Worm (Caenorhabditis elegans) whole organism, early embryonic: Measurements from ENCODE around the gene str-226.

Experiments
- aly-1 ChIP-seq: sonication (generic microtip); optimal IDR thresholded peaks from 2 replicates; lab custom pipeline; 2016; ENCODE audit warnings: missing genetic modification characterization, missing compliant biosample characterization
- ama-1 ChIP-seq: fragments of 150-350 bp; optimal IDR thresholded peaks from 2 replicates; lab custom pipeline; 2014
- ceh-13 ChIP-seq: fragments of 200-800 bp; sonication (Bioruptor generic); optimal IDR thresholded peaks from 2 replicates; lab custom pipeline; 2018; ENCODE audit warnings: mild to moderate bottlenecking, missing genetic modification characterization, missing compliant biosample characterization
- ets-7 ChIP-seq: sonication (generic microtip); optimal IDR thresholded peaks from 2 replicates; lab custom pipeline; 2016; ENCODE audit warnings: missing genotype, missing genetic modification characterization, missing compliant biosample characterization
- hmbx-1 ChIP-seq: sonication (generic microtip); optimal IDR thresholded peaks from 2 replicates; lab custom pipeline; 2016; ENCODE audit warnings: mild to moderate bottlenecking, missing genetic modification characterization, missing compliant biosample characterization
- hnd-1 ChIP-seq: sonication (generic microtip); optimal IDR thresholded peaks from 2 replicates; lab custom pipeline; 2016; ENCODE audit warnings: missing genetic modification characterization, missing compliant biosample characterization
- scrt-1 ChIP-seq: fragments of 200-800 bp; sonication (Bioruptor generic); IDR thresholded peaks from 2 replicates; pipeline ENCODE4 v1.3.6; 2022; ENCODE audit warnings: missing genetic modification characterization, missing compliant biosample characterization
- sea-1 ChIP-seq: fragments of 200-800 bp; sonication (Bioruptor generic); conservative IDR thresholded peaks from 2 replicates; pipeline ENCODE4 v1.3.6; 2022; ENCODE audit warnings: missing genetic modification characterization, missing compliant biosample characterization
- tbx-11 ChIP-seq: fragments of 200-800 bp; sonication (Bioruptor generic); IDR thresholded peaks from 2 replicates; pipeline ENCODE4 v1.3.6; 2022; ENCODE audit warnings: missing genetic modification characterization, missing compliant biosample characterization

- TF ChIP-seq tbx-11, result no peak
- no peak for TF ChIP-seq sea-1
- no peak for TF ChIP-seq ceh-13 (GFP tag; lab: Kevin White, UChicago)
- no peak for TF ChIP-seq ets-7 (tag; lab: Kevin White, UChicago)
- no peak for TF ChIP-seq aly-1 (tag; lab: Kevin White, UChicago)
- no peak for TF ChIP-seq hmbx-1 (tag; lab: Kevin White, UChicago)
- no peak for TF ChIP-seq ama-1 (lab: Kevin White, UChicago)
- TF ChIP-seq hnd-1, result no peak
- no peak for TF ChIP-seq scrt-1
These were observed 47.6 kb upstream of the str-226 start for ce11 chrV:3464897-3465296.
